Worm (Caenorhabditis elegans) whole organism, L1 larva: Measurements from ENCODE around the gene ZK1248.4.

Source experiments
- aly-2 ChIP-seq: fragments of 150-350 bp; optimal IDR thresholded peaks from 2 replicates; lab custom pipeline; 2014; ENCODE audit warnings: missing biosample characterization, missing genetic modification characterization
- blmp-1 ChIP-seq: fragments of 150-350 bp; optimal IDR thresholded peaks from 2 replicates; lab custom pipeline; 2014; ENCODE audit warnings: missing biosample characterization, missing genetic modification characterization
- elt-2 ChIP-seq: sonication (generic microtip); optimal IDR thresholded peaks from 2 replicates; lab custom pipeline; 2016; ENCODE audit warnings: missing genetic modification characterization, mild to moderate bottlenecking, inconsistent platforms, missing compliant biosample characterization, missing genetic modification reagents
- mdl-1 ChIP-seq, 2 experiments: fragments of 150-350 bp; optimal IDR thresholded peaks; 2 replicates each; lab custom pipeline; 2014 to 2017; ENCODE audit warnings: missing biosample characterization in 2 of 2, missing genetic modification characterization in 2 of 2, inconsistent platforms in 1 of 2
- nhr-77 ChIP-seq: fragments of 150-350 bp; optimal IDR thresholded peaks from 2 replicates; lab custom pipeline; 2014; ENCODE audit warnings: missing biosample characterization, missing genetic modification characterization
- pag-3 ChIP-seq: sonication (generic microtip); optimal IDR thresholded peaks from 2 replicates; lab custom pipeline; 2017; ENCODE audit warnings: missing genetic modification characterization, mild to moderate bottlenecking, missing compliant biosample characterization, antibody characterized with exemption, borderline replicate concordance; ENCODE audit not compliant: insufficient read depth
- skn-1 ChIP-seq: fragments of 150-350 bp; optimal IDR thresholded peaks from 2 replicates; lab custom pipeline; 2014; ENCODE audit warnings: missing biosample characterization, missing genetic modification characterization
- tbx-2 ChIP-seq: sonication (generic microtip); optimal IDR thresholded peaks from 2 replicates; lab custom pipeline; 2016; ENCODE audit warnings: missing genetic modification characterization, missing compliant biosample characterization
- unc-62 ChIP-seq: fragments of 150-350 bp; optimal IDR thresholded peaks from 2 replicates; lab custom pipeline; 2014; ENCODE audit warnings: missing biosample characterization, missing genetic modification reagents, missing genetic modification characterization
- ztf-4 ChIP-seq: fragments of 150-350 bp; optimal IDR thresholded peaks from 2 replicates; lab custom pipeline; 2014; ENCODE audit warnings: missing biosample characterization, missing genetic modification characterization

DNA sequence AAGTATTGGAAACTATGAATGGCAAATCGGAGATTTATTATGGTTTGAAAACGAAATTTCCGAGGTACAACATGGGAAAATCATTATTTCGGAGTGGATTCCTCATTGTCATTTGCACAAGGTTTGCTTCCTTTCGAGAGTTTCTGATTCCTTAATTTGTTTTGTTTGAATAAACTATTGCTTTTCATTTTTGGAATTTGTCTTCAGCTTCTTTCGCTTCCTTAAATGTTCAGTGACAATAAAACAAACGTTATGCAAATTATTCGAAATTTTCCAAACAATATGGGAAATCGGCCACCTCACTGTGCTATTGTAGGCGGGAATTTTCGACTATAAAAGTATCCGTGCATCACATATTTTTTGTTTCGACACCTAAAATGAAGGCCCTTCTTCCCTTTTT is 23.5 kb downstream of the ZK1248.4 start, which contains the start of gene nep-25:
- no peak for TF ChIP-seq elt-2
- no peak for TF ChIP-seq unc-62 (GFP tag; lab: Kevin White, UChicago)
- no peak for TF ChIP-seq nhr-77 (tag; lab: Kevin White, UChicago)
- no peak for TF ChIP-seq skn-1 (tag; lab: Kevin White, UChicago)
- no peak for TF ChIP-seq tbx-2 (tag; lab: Kevin White, UChicago)
- no peak for TF ChIP-seq aly-2 (tag; lab: Kevin White, UChicago)
- no peak for TF ChIP-seq blmp-1 (tag; lab: Kevin White, UChicago)
- no peak for TF ChIP-seq ztf-4
- TF ChIP-seq mdl-1 (tag; optimal IDR thresholded peaks at IDR 0.05; lab: Kevin White, UChicago) = no peak
- no peak for TF ChIP-seq pag-3
